Worm (Caenorhabditis elegans): ENCODE data around the gene ife-4.

Gene ife-4

DNA sequence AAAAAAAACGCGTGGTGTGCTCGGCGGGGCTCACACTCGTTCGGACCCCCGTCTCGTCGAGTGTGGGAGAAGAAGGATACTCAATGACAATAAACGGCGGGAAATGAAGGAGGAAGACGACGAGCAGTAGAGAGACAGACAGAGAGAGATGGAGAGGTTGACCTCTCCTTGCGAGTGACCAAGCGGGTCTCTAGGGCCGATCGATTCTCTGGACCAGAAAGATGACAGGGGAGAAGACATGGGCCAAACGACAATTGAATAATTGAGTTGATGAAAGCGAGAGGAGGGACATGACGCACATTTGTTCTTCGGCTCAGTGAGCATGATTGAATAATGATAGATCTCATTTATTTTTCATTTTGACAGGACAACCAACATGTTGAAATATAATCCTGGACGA is 16.3 kb downstream of the ife-4 start:
- TF ChIP-seq cebp-1 (GFP tag; IDR thresholded peaks at IDR 0.05): no peak
- peak; percentile 18 for TF ChIP-seq cebp-1 (tag; optimal IDR thresholded peaks at IDR 0.05)
- no peak for TF ChIP-seq Y95B8A.8 (GFP tag; IDR thresholded peaks at IDR 0.05)
- TF ChIP-seq snpc-1.1 (tag; optimal IDR thresholded peaks at IDR 0.05; ENCODE audit: insufficient read depth): no peak

DNA sequence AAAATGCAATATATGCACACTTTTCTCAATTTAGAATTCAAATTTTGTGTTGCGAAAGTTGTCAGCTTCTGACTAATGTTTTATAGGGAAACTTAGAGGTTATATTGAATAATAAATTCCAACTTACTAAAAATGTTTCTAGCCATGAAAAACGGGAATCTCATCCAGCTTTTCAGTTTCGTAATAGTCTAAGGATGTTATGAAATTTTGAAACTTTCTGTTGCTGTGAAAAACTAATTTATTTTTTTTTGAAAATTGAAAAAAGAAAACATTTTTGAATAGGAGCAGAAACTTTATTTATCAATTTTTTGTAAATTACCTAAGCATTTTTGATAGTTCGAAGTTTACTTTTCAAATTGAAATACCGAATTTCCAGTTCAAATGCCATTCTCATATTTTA is 17.6 kb downstream of the ife-4 start:
- TF ChIP-seq pbrm-1 (GFP tag; IDR thresholded peaks at IDR 0.05): no peak
- no peak for TF ChIP-seq cebp-1 (GFP tag; IDR thresholded peaks at IDR 0.05)
- peak; percentile 66 for TF ChIP-seq cebp-1 (tag; optimal IDR thresholded peaks at IDR 0.05)

DNA sequence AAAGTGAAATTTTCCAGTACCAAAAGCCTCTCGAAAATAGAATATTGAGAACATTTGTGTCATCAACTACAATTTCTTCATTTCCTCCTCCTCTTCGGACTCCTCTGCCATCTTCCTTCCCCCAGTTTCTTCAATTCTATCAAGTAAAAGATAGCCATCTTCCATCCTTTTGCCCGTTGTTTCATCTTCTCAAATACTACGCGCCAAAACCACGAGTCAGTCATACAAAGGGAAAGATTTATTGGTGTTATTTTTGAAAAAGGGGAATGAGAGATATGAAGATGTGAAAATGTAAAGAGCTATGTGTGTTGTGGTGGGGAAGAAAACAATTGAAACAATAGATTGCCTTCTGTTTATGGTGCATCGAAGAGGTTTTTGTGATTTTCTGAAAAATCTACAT is 18.2 kb downstream of the ife-4 start:
- TF ChIP-seq mel-28 (tag; optimal IDR thresholded peaks at IDR 0.05; ENCODE audit: borderline replicate concordance) (no peak), ekl-4 (GFP tag; IDR thresholded peaks at IDR 0.05) (no peak), fkh-3 (tag; optimal IDR thresholded peaks at IDR 0.05) (no peak), hmg-1.2 (GFP tag; IDR thresholded peaks at IDR 0.05) (no peak), snpc-1.3 (tag; optimal IDR thresholded peaks at IDR 0.05; ENCODE audit: insufficient read depth) (no peak), Y53G8AR.9 (GFP tag; conservative IDR thresholded peaks at IDR 0.05) (no peak), rec-8 (tag; optimal IDR thresholded peaks at IDR 0.05) (no peak), ceh-100 (GFP tag; IDR thresholded peaks at IDR 0.05) (no peak), ztf-6 (GFP tag; IDR thresholded peaks at IDR 0.05) (no peak), sea-2 (GFP tag; IDR thresholded peaks at IDR 0.05) (no peak), F49E8.2 (tag; optimal IDR thresholded peaks at IDR 0.05; ENCODE audit: insufficient read depth) (no peak), nhr-179 (tag; optimal IDR thresholded peaks at IDR 0.05) (no peak), chd-7 (tag; optimal IDR thresholded peaks at IDR 0.05) (no peak), zim-3 (tag; optimal IDR thresholded peaks at IDR 0.05) (no peak), lsl-1 (GFP tag; optimal IDR thresholded peaks at IDR 0.05) (no peak), nhr-90 (tag; optimal IDR thresholded peaks at IDR 0.05) (no peak), nfya-1 (tag; optimal IDR thresholded peaks at IDR 0.05; ENCODE audit: borderline replicate concordance, insufficient read depth) (no peak), hsf-1 (GFP tag; IDR thresholded peaks at IDR 0.05) (no peak)

DNA sequence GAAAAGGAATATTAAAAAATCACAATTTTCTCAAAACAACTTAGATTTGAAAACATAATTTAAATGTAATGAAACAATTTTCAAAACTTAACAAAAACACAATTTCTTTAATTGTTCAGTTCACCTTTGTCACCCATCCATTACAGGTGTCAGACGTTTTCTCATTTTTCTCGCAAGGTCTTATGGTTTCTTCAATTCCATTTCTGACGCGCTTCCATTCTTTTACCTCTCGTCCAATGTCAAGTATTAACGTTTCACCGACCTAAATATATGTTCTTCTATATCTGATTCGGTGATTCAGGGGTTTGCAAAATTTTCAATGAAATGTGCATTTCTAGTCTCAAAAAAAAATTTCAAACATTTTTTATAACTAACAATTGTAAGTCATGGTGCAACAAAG is 19.5 kb downstream of the ife-4 start:
- TF ChIP-seq B0019.2 (GFP tag; conservative IDR thresholded peaks at IDR 0.05) (no peak), nhr-179 (tag; optimal IDR thresholded peaks at IDR 0.05) (no peak), nhr-80 (tag; optimal IDR thresholded peaks at IDR 0.05) (no peak), hmg-1.2 (GFP tag; IDR thresholded peaks at IDR 0.05) (no peak), B0336.3 (GFP tag; IDR thresholded peaks at IDR 0.05) (no peak), fkh-3 (tag; optimal IDR thresholded peaks at IDR 0.05) (no peak), zfh-2 (GFP tag; conservative IDR thresholded peaks at IDR 0.05) (no peak), nfya-1 (tag; optimal IDR thresholded peaks at IDR 0.05; ENCODE audit: borderline replicate concordance, insufficient read depth) (no peak), zim-3 (tag; optimal IDR thresholded peaks at IDR 0.05) (no peak), ekl-4 (GFP tag; IDR thresholded peaks at IDR 0.05) (no peak)

DNA sequence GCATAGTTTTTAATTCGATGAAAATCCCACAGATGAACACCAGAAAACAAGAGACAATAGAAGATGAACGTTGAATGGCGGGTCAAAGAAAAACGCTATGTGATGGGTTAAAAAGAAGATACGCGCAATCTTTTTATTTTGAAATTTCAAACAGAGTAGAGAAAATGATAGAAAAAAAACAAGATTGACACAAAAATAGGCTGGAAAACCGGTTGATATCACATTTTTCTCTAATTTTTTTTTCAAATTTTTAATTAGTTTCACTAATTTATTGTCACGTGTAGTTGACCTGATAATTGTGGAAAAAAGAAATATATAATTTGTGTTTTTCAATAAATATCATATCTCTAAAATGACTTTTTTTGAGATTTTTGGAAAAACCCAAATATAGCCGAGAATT is 20.1 kb downstream of the ife-4 start, which contains the start of gene C05D9.9:
Gene C05D9.9 (minus strand): TSS at position 101 of the 400 bp plus-strand sequence.
- TF ChIP-seq somi-1 (GFP tag; optimal IDR thresholded peaks at IDR 0.05) (peak; percentile 24), lin-40 (tag; optimal IDR thresholded peaks at IDR 0.05) (peak; percentile 39), lag-1 (GFP tag; IDR thresholded peaks at IDR 0.05) (no peak)
